Worm (Caenorhabditis elegans) whole organism, L4 larva: Measurements from ENCODE around the gene T16G1.7.

Experiments used
- R02D3.7 ChIP-seq: fragments of 150-350 bp; sonication (generic microtip); optimal IDR thresholded peaks from 3 replicates; lab custom pipeline; 2014; ENCODE audit warnings: missing biosample characterization, missing genetic modification characterization
- daf-12 ChIP-seq: fragments of 150-350 bp; optimal IDR thresholded peaks from 2 replicates; lab custom pipeline; 2014; ENCODE audit warnings: missing biosample characterization, missing genetic modification reagents, missing genetic modification characterization
- fkh-10 ChIP-seq: fragments of 150-350 bp; optimal IDR thresholded peaks from 2 replicates; lab custom pipeline; 2014; ENCODE audit warnings: missing biosample characterization, missing genetic modification reagents, missing genetic modification characterization
- lin-15B ChIP-seq: fragments of 150-350 bp; sonication (generic microtip); optimal IDR thresholded peaks from 3 replicates; lab custom pipeline; 2014; ENCODE audit warnings: missing biosample characterization, missing genetic modification characterization
- lin-39 ChIP-seq: fragments of 150-350 bp; optimal IDR thresholded peaks from 2 replicates; lab custom pipeline; 2014; ENCODE audit warnings: missing biosample characterization, missing genetic modification reagents, missing genetic modification characterization
- pqm-1 ChIP-seq: sonication (generic microtip); optimal IDR thresholded peaks from 2 replicates; lab custom pipeline; 2017; ENCODE audit warnings: missing biosample characterization, missing genetic modification characterization
- saeg-2 ChIP-seq: fragments of 200-800 bp; sonication (Bioruptor generic); IDR thresholded peaks from 2 replicates; pipeline ENCODE4 v1.3.6; 2022; ENCODE audit warnings: missing genetic modification reagents, missing genetic modification characterization, missing compliant biosample characterization
- snpc-4 ChIP-seq: fragments of 150-350 bp; optimal IDR thresholded peaks from 2 replicates; lab custom pipeline; 2014; ENCODE audit warnings: missing biosample characterization, missing genetic modification characterization
- ztf-11 ChIP-seq: fragments of 150-350 bp; optimal IDR thresholded peaks from 2 replicates; lab custom pipeline; 2014; ENCODE audit warnings: missing biosample characterization, missing genetic modification characterization

ce11 chrV:12949607-12950006, 14.7 kb upstream of the T16G1.7 start, which contains the start of gene T16G1.13:
- no peak for TF ChIP-seq fkh-10
- TF ChIP-seq ztf-11 (tag; lab: Kevin White, UChicago), result no peak
- TF ChIP-seq pqm-1 (tag; lab: Kevin White, UChicago), result no peak
- no peak for TF ChIP-seq lin-39 (tag; lab: Kevin White, UChicago)
- no peak for TF ChIP-seq lin-15B (tag; lab: Kevin White, UChicago)
- TF ChIP-seq snpc-4 (tag; lab: Kevin White, UChicago), result no peak
- TF ChIP-seq saeg-2 (GFP tag; lab: Robert Waterston, UW), result no peak
- no peak for TF ChIP-seq R02D3.7 (tag; lab: Kevin White, UChicago)
- no peak for TF ChIP-seq daf-12 (tag; lab: Kevin White, UChicago)
